Fruit fly (Drosophila melanogaster): ENCODE measurements around the gene Cals.

Gene Cals

DNA sequence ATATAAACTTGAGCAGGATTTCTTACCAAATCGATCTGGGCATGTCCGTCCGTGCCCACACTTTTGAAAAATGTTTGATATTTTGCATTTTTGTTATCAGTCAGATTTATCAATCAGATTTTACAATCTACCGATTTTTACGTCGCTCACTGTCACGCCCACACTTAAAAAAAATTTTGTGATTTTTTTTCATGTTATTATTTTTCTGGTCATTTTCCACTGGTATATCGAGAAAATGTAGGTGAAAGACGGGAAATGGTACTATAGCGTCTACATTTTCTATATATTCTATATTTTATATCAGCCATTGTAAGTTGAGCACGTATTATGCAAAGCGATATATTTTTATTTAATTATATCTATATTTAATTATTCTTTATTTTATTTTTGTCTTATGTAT lies 58.9 kb downstream of the Cals start (continued):
- no peak for TF ChIP-seq CG7839 (tag; optimal IDR thresholded peaks at IDR 0.05)
- no peak for TF ChIP-seq Opbp (GFP tag; IDR thresholded peaks at IDR 0.05; ENCODE audit: partially characterized antibody)
- no peak for TF ChIP-seq Sin3A (optimal IDR thresholded peaks at IDR 0.05)
- no peak for TF ChIP-seq CG6813 (GFP tag; optimal IDR thresholded peaks at IDR 0.05)
- TF ChIP-seq twi (tag; optimal IDR thresholded peaks at IDR 0.05), result no peak
- no peak for TF ChIP-seq pfk (GFP tag; optimal IDR thresholded peaks at IDR 0.05)
- TF ChIP-seq CG4282 (GFP tag; optimal IDR thresholded peaks at IDR 0.05), result no peak
- TF ChIP-seq NfI (GFP tag; optimal IDR thresholded peaks at IDR 0.05), result no peak
- TF ChIP-seq phol (tag; optimal IDR thresholded peaks at IDR 0.05), result peak; percentile 38
- no peak for TF ChIP-seq klu (GFP tag; IDR thresholded peaks at IDR 0.05)
- TF ChIP-seq HLH3B (GFP tag; IDR thresholded peaks at IDR 0.05), result 0 out of 2 replicates have a peak, but pooled peaks have one; percentile 4
- no peak for TF ChIP-seq en (GFP tag; optimal IDR thresholded peaks at IDR 0.05)
- TF ChIP-seq CG4404 (GFP tag; IDR thresholded peaks at IDR 0.05), result no peak
- no peak for TF ChIP-seq Sox100B (GFP tag; optimal IDR thresholded peaks at IDR 0.05)
- no peak for TF ChIP-seq Lim3 (GFP tag; IDR thresholded peaks at IDR 0.05)
- TF ChIP-seq zfh2 (GFP tag; optimal IDR thresholded peaks at IDR 0.05), result no peak
- TF ChIP-seq CG5953 (GFP tag; IDR thresholded peaks at IDR 0.05), result no peak
- no peak for TF ChIP-seq ash1 (GFP tag; optimal IDR thresholded peaks at IDR 0.05)
- TF ChIP-seq pita (GFP tag; optimal IDR thresholded peaks at IDR 0.05), result no peak
- no peak for TF ChIP-seq Sry-δ (GFP tag; optimal IDR thresholded peaks at IDR 0.05)
- no peak for TF ChIP-seq mirr (GFP tag; optimal IDR thresholded peaks at IDR 0.05)
- TF ChIP-seq CG12299 (tag; optimal IDR thresholded peaks at IDR 0.05), result no peak
- no peak for TF ChIP-seq pb (GFP tag; optimal IDR thresholded peaks at IDR 0.05)
- TF ChIP-seq CG8359 (GFP tag; optimal IDR thresholded peaks at IDR 0.05; ENCODE audit: borderline replicate concordance), result no peak
- TF ChIP-seq zfh1 (GFP tag; IDR thresholded peaks at IDR 0.05), result no peak
- TF ChIP-seq CG9876 (GFP tag; optimal IDR thresholded peaks at IDR 0.05), result no peak
- no peak for TF ChIP-seq CG2202 (tag; optimal IDR thresholded peaks at IDR 0.05)
- TF ChIP-seq CG11085 (GFP tag; IDR thresholded peaks at IDR 0.05), result no peak
- no peak for TF ChIP-seq Sox102F (GFP tag; optimal IDR thresholded peaks at IDR 0.05)
- TF ChIP-seq PHDP (tag; optimal IDR thresholded peaks at IDR 0.05), result peak; percentile 7
- TF ChIP-seq gsb-n (tag; optimal IDR thresholded peaks at IDR 0.05), result peak; percentile 22
- TF ChIP-seq CG15696 (tag; optimal IDR thresholded peaks at IDR 0.05), result no peak
- TF ChIP-seq Dek (tag; optimal IDR thresholded peaks at IDR 0.05), result no peak
- no peak for TF ChIP-seq fu2 (GFP tag; optimal IDR thresholded peaks at IDR 0.05)
- TF ChIP-seq Nf-YA (GFP tag; IDR thresholded peaks at IDR 0.05), result no peak
- no peak for TF ChIP-seq Hey (tag; optimal IDR thresholded peaks at IDR 0.05)
- TF ChIP-seq gfzf (GFP tag; optimal IDR thresholded peaks at IDR 0.05), result no peak
- TF ChIP-seq scrt (GFP tag; optimal IDR thresholded peaks at IDR 0.05), result no peak
- no peak for TF ChIP-seq toy (GFP tag; IDR thresholded peaks at IDR 0.05)
- peak; percentile 32 for TF ChIP-seq ATbp (GFP tag; optimal IDR thresholded peaks at IDR 0.05)
- no peak for TF ChIP-seq Atf3 (GFP tag; optimal IDR thresholded peaks at IDR 0.05)
- TF ChIP-seq CG13296 (GFP tag; optimal IDR thresholded peaks at IDR 0.05), result no peak
- no peak for TF ChIP-seq CG1647 (GFP tag; optimal IDR thresholded peaks at IDR 0.05)
- TF ChIP-seq Elba2 (GFP tag; optimal IDR thresholded peaks at IDR 0.05), result no peak
- TF ChIP-seq Sry-β (GFP tag; optimal IDR thresholded peaks at IDR 0.05), result no peak
- TF ChIP-seq az2 (GFP tag; optimal IDR thresholded peaks at IDR 0.05), result peak; percentile 27
- no peak for TF ChIP-seq CG4707 (GFP tag; optimal IDR thresholded peaks at IDR 0.05)
- no peak for TF ChIP-seq Vsx1 (GFP tag; optimal IDR thresholded peaks at IDR 0.05)
- TF ChIP-seq repo (GFP tag; optimal IDR thresholded peaks at IDR 0.05), result no peak
- TF ChIP-seq Atf6 (GFP tag; IDR thresholded peaks at IDR 0.05), result no peak
- no peak for TF ChIP-seq ap (GFP tag; IDR thresholded peaks at IDR 0.05)
- no peak for TF ChIP-seq CG1024 (GFP tag; IDR thresholded peaks at IDR 0.05)
